Fruit fly (Drosophila melanogaster): ENCODE results near the gene AP-1gamma.

AP-1gamma gene

DNA sequence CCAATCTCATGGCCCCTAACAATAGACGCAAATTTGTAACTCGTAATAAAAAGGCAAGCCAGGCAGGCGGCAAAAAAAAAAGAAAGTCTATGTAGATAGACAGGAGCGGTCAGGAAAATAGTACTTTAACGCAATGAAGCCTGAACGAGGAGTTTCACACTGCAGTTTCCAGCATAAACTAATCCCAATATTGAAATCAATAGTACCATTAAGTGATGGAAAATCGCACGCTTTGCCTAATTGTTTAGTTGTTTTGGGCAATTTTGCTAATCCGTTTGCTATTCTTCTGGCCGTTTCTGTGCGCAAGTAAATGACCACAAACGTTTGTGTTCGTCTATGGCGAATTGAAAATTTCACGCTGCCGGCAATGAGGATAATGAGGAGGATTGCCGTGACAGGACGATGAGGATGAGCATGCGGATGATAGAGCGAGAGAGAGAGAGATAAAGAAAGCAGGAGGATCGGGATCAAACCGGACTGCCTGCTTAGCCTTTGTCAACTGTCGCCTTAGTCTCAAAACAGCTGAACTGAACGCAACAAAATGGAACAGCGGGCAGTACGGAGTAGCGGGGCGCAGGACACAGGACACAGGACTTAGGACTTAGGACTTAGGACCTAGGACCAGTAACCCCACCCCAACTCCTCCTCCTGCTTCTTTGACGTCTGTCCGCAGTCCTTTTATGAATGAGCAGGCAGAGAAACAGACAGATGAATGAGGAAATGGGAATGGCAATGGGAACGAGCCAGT lies 18.9 kb downstream of the AP-1gamma start (continued):
- TF ChIP-seq CG5245 (GFP tag; optimal IDR thresholded peaks at IDR 0.05) (no peak), H15 (GFP tag; IDR thresholded peaks at IDR 0.05) (no peak), CG3726 (GFP tag; IDR thresholded peaks at IDR 0.05) (no peak), CG31388 (GFP tag; optimal IDR thresholded peaks at IDR 0.05) (no peak), CG10431 (GFP tag; optimal IDR thresholded peaks at IDR 0.05) (no peak), sc (optimal IDR thresholded peaks at IDR 0.05) (no peak), sc (GFP tag; optimal IDR thresholded peaks at IDR 0.05) (no peak), PHDP (tag; optimal IDR thresholded peaks at IDR 0.05) (peak; percentile 6), eyg (GFP tag; optimal IDR thresholded peaks at IDR 0.05) (no peak), her (GFP tag; optimal IDR thresholded peaks at IDR 0.05) (no peak), cad (GFP tag; optimal IDR thresholded peaks at IDR 0.05) (no peak), CHES-1-like (GFP tag; optimal IDR thresholded peaks at IDR 0.05) (no peak), Myb (GFP tag; optimal IDR thresholded peaks at IDR 0.05) (no peak), CG12744 (GFP tag; optimal IDR thresholded peaks at IDR 0.05) (no peak), CG3281 (GFP tag; optimal IDR thresholded peaks at IDR 0.05) (no peak), tio (GFP tag; optimal IDR thresholded peaks at IDR 0.05) (peak; percentile 15), bbx (GFP tag; IDR thresholded peaks at IDR 0.05; ENCODE audit: partially characterized antibody) (no peak), CG14860 (GFP tag; IDR thresholded peaks at IDR 0.05; ENCODE audit: partially characterized antibody) (no peak), Rx (GFP tag; IDR thresholded peaks at IDR 0.05) (no peak), CTCF (GFP tag; optimal IDR thresholded peaks at IDR 0.05) (no peak), sima (GFP tag; optimal IDR thresholded peaks at IDR 0.05) (no peak), Hmr (GFP tag; optimal IDR thresholded peaks at IDR 0.05) (no peak), mirr (GFP tag; optimal IDR thresholded peaks at IDR 0.05) (no peak), CG16779 (GFP tag; IDR thresholded peaks at IDR 0.05) (no peak), CG34376 (GFP tag; optimal IDR thresholded peaks at IDR 0.05) (no peak), CG11504 (tag; optimal IDR thresholded peaks at IDR 0.05) (peak; percentile 31), CG10147 (GFP tag; optimal IDR thresholded peaks at IDR 0.05) (no peak), gt (GFP tag; IDR thresholded peaks at IDR 0.05) (no peak), CG6654 (GFP tag; optimal IDR thresholded peaks at IDR 0.05) (no peak), Hr51 (GFP tag; optimal IDR thresholded peaks at IDR 0.05) (peak in 1 of 2 experiments; percentile 26), CG17612 (GFP tag; IDR thresholded peaks at IDR 0.05) (no peak), CG7786 (GFP tag; optimal IDR thresholded peaks at IDR 0.05) (peak; percentile 1), Ptx1 (GFP tag; IDR thresholded peaks at IDR 0.05) (peak; percentile 38; the same call in 1 of the 2 replicates), CG7839 (tag; optimal IDR thresholded peaks at IDR 0.05) (peak; percentile 40), CG4424 (GFP tag; optimal IDR thresholded peaks at IDR 0.05) (peak; percentile 3), Meics (GFP tag; optimal IDR thresholded peaks at IDR 0.05) (peak; percentile 12), usp (GFP tag; optimal IDR thresholded peaks at IDR 0.05) (no peak), TFAM (GFP tag; optimal IDR thresholded peaks at IDR 0.05) (no peak), tll (GFP tag; optimal IDR thresholded peaks at IDR 0.05) (peak in 1 of 2 experiments; percentile 54), slbo (GFP tag; IDR thresholded peaks at IDR 0.05) (0 out of 2 replicates have a peak, but pooled peaks have one; percentile 33), CG2712 (tag; optimal IDR thresholded peaks at IDR 0.05) (peak; percentile 20), HLH4C (GFP tag; IDR thresholded peaks at IDR 0.05; ENCODE audit: partially characterized antibody) (no peak), CG12236 (GFP tag; optimal IDR thresholded peaks at IDR 0.05) (no peak), CG8478 (optimal IDR thresholded peaks at IDR 0.05) (no peak), CG3847 (GFP tag; IDR thresholded peaks at IDR 0.05) (no peak), Stat92E (GFP tag; optimal IDR thresholded peaks at IDR 0.05) (no peak), CG18619 (GFP tag; optimal IDR thresholded peaks at IDR 0.05) (no peak), YL-1 (GFP tag; optimal IDR thresholded peaks at IDR 0.05) (no peak), CG4360 (GFP tag; IDR thresholded peaks at IDR 0.05) (no peak), CG4617 (GFP tag; optimal IDR thresholded peaks at IDR 0.05; ENCODE audit: borderline replicate concordance) (no peak), CG16813 (GFP tag; IDR thresholded peaks at IDR 0.05; ENCODE audit: partially characterized antibody) (no peak)
